Fruit fly (Drosophila melanogaster) S2 (cell line): ENCODE measurements around the gene CG46025.
"Not testable (repeated sequence)": the region's sequence is repeated elsewhere in the genome, so short reads cannot be mapped to it uniquely, and the experiment has no call there.

ENCODE experiments used
- CG8478 ChIP-seq: fragments of >200 bp; optimal IDR thresholded peaks from 2 replicates; lab custom pipeline; 2018
- CTCF ChIP-seq, 2 experiments: fragments of >200 bp; optimal IDR thresholded peaks; 2 replicates each; lab custom pipeline; 2018

CG46025 gene

dm6 chr2L:7753874-7754273, at the start of gene CG46025:
Gene CG46025, plus strand, starts transcription at chr2L:7754174.
- TF ChIP-seq CG8478 (lab: Kevin White, UChicago) (no peak), CTCF (optimal IDR thresholded peaks at IDR 0.05; lab: Kevin White, UChicago) (no peak)

dm6 chr2L:7710580-7710979, 43.4 kb upstream of the CG46025 start, which contains the start of gene Ntl:
Gene Ntl, plus strand, starts transcription at chr2L:7710880.
- TF ChIP-seq CG8478 (lab: Kevin White, UChicago) (no peak), CTCF (optimal IDR thresholded peaks at IDR 0.05; lab: Kevin White, UChicago) (no peak)

dm6 chr2L:7711034-7711685, 42.8 kb upstream of the CG46025 start:
- TF ChIP-seq CTCF (optimal IDR thresholded peaks at IDR 0.05; lab: Kevin White, UChicago) (no peak), CG8478 (lab: Kevin White, UChicago) (no peak)

dm6 chr2L:7716545-7716944, 37.4 kb upstream of the CG46025 start, which contains the start of gene CG33296:
Gene CG33296, minus strand, starts transcription at chr2L:7716645.
- TF ChIP-seq CG8478 (lab: Kevin White, UChicago) (no peak), CTCF (optimal IDR thresholded peaks at IDR 0.05; lab: Kevin White, UChicago) (no peak)

dm6 chr2L:7719387-7719786, 34.6 kb upstream of the CG46025 start, which contains the start of gene CG13793:
Gene CG13793, minus strand, starts transcription at chr2L:7719487.
- TF ChIP-seq CG8478 (lab: Kevin White, UChicago), result no peak
- no peak for TF ChIP-seq CTCF (optimal IDR thresholded peaks at IDR 0.05; lab: Kevin White, UChicago)

dm6 chr2L:7722102-7722501, 31.9 kb upstream of the CG46025 start:
- TF ChIP-seq CG8478 (lab: Kevin White, UChicago), result no peak
- no peak for TF ChIP-seq CTCF (optimal IDR thresholded peaks at IDR 0.05; lab: Kevin White, UChicago)

- no peak for TF ChIP-seq CG8478 (lab: Kevin White, UChicago)
- TF ChIP-seq CTCF (optimal IDR thresholded peaks at IDR 0.05; lab: Kevin White, UChicago), result no peak
Measured at dm6 chr2L:7722723-7723122, 31.3 kb upstream of the CG46025 start, which contains the start of gene CG13794. Gene CG13794, minus strand, starts transcription at chr2L:7722823.

- TF ChIP-seq CG8478 (lab: Kevin White, UChicago), result no peak
- no peak for TF ChIP-seq CTCF (optimal IDR thresholded peaks at IDR 0.05; lab: Kevin White, UChicago)
Measured at dm6 chr2L:7726268-7726997, 27.5 kb upstream of the CG46025 start, which contains the start of gene CG13795. Gene CG13795, minus strand, starts transcription at chr2L:7726298.

- not testable (repeated sequence) for TF ChIP-seq CTCF (optimal IDR thresholded peaks at IDR 0.05; lab: Kevin White, UChicago); CG8478 (lab: Kevin White, UChicago)
Measured at dm6 chr2L:7732570-7732969, 21.4 kb upstream of the CG46025 start, which contains the start of gene CG13796. Gene CG13796, minus strand, starts transcription at chr2L:7732670.

dm6 chr2L:7738709-7739108, 15.3 kb upstream of the CG46025 start, which contains the start of gene CG31904:
Gene CG31904, minus strand, starts transcription at chr2L:7738809.
- not testable (repeated sequence) for TF ChIP-seq CG8478 (lab: Kevin White, UChicago); CTCF (optimal IDR thresholded peaks at IDR 0.05; lab: Kevin White, UChicago)

dm6 chr2L:7741437-7741836, 12.5 kb upstream of the CG46025 start, which contains the start of gene Acp1:
Gene Acp1, minus strand, starts transcription at chr2L:7741537.
- no peak for TF ChIP-seq CTCF (optimal IDR thresholded peaks at IDR 0.05; lab: Kevin White, UChicago)
- TF ChIP-seq CG8478 (lab: Kevin White, UChicago), result no peak

- no peak for TF ChIP-seq CTCF (optimal IDR thresholded peaks at IDR 0.05; lab: Kevin White, UChicago)
- TF ChIP-seq CG8478 (lab: Kevin White, UChicago), result no peak
Measured at dm6 chr2L:7744208-7744607, 9.8 kb upstream of the CG46025 start.

dm6 chr2L:7744739-7745138, 9.2 kb upstream of the CG46025 start, which contains the start of gene CG7214:
Gene CG7214, minus strand, starts transcription at chr2L:7744839.
- TF ChIP-seq CTCF (optimal IDR thresholded peaks at IDR 0.05; lab: Kevin White, UChicago), result no peak
- no peak for TF ChIP-seq CG8478 (lab: Kevin White, UChicago)

dm6 chr2L:7746975-7747374, 7.0 kb upstream of the CG46025 start, which contains the start of gene ATPsynGL:
Gene ATPsynGL, plus strand, starts transcription at chr2L:7747275.
- no peak for TF ChIP-seq CTCF (optimal IDR thresholded peaks at IDR 0.05; lab: Kevin White, UChicago)
- TF ChIP-seq CG8478 (lab: Kevin White, UChicago), result no peak
